Worm (Caenorhabditis elegans) whole organism, L1 larva: Measurements from ENCODE around the gene lin-15A.

Experiments
- C04F5.9 ChIP-seq: sonication (generic microtip); optimal IDR thresholded peaks from 2 replicates; lab custom pipeline; 2016; ENCODE audit warnings: missing genetic modification characterization, missing compliant biosample characterization
- C34B4.2 ChIP-seq: sonication (generic microtip); optimal IDR thresholded peaks from 2 replicates; lab custom pipeline; 2017; ENCODE audit warnings: mild to moderate bottlenecking, missing genetic modification characterization, missing compliant biosample characterization
- F16B12.6 ChIP-seq: fragments of 150-350 bp; optimal IDR thresholded peaks from 2 replicates; lab custom pipeline; 2014; ENCODE audit warnings: missing biosample characterization, missing genetic modification characterization
- Y116A8C.19 ChIP-seq: sonication (generic microtip); optimal IDR thresholded peaks from 2 replicates; lab custom pipeline; 2016; ENCODE audit warnings: missing compliant biosample characterization, missing genetic modification characterization, borderline replicate concordance
- aha-1 ChIP-seq: fragments of 150-350 bp; optimal IDR thresholded peaks from 2 replicates; lab custom pipeline; 2014; ENCODE audit warnings: missing biosample characterization, missing genetic modification characterization
- alr-1 ChIP-seq: fragments of 200-800 bp; sonication (Bioruptor generic); optimal IDR thresholded peaks from 2 replicates; lab custom pipeline; 2018; ENCODE audit warnings: borderline replicate concordance, mild to moderate bottlenecking, missing genetic modification characterization, missing compliant biosample characterization
- aly-2 ChIP-seq: fragments of 150-350 bp; optimal IDR thresholded peaks from 2 replicates; lab custom pipeline; 2014; ENCODE audit warnings: missing biosample characterization, missing genetic modification characterization
- ceh-63 ChIP-seq: fragments of 200-800 bp; sonication (Bioruptor generic); optimal IDR thresholded peaks from 2 replicates; lab custom pipeline; 2018; ENCODE audit warnings: mild to moderate bottlenecking, missing genetic modification characterization, missing compliant biosample characterization
- ceh-8 ChIP-seq: fragments of 200-800 bp; sonication (Bioruptor generic); optimal IDR thresholded peaks from 2 replicates; lab custom pipeline; 2018; ENCODE audit warnings: mild to moderate bottlenecking, missing genetic modification characterization, moderate library complexity, missing compliant biosample characterization
- ceh-82 ChIP-seq, 3 experiments: fragments of 150-350 bp in 1 of 3; sonication (generic microtip) in 2 of 3; optimal IDR thresholded peaks; 2 replicates each; lab custom pipeline; 2014 to 2017; ENCODE audit warnings: missing biosample characterization in 3 of 3, missing genetic modification characterization in 3 of 3
- ceh-88 ChIP-seq: fragments of 200-800 bp; sonication (Bioruptor generic); IDR thresholded peaks from 2 replicates; pipeline ENCODE4 v1.3.6; 2022; ENCODE audit warnings: missing genetic modification characterization, missing compliant biosample characterization
- ces-1 ChIP-seq: fragments of 150-350 bp; optimal IDR thresholded peaks from 2 replicates; lab custom pipeline; 2014; ENCODE audit warnings: missing biosample characterization, missing genetic modification reagents, missing genetic modification characterization
- efl-3 ChIP-seq: fragments of 200-800 bp; sonication (Bioruptor generic); optimal IDR thresholded peaks from 2 replicates; lab custom pipeline; 2018; ENCODE audit warnings: mild to moderate bottlenecking, missing genetic modification characterization, missing compliant biosample characterization
- egl-13 ChIP-seq: sonication (generic microtip); optimal IDR thresholded peaks from 2 replicates; lab custom pipeline; 2016; ENCODE audit warnings: missing genotype, missing genetic modification reagents, missing genetic modification characterization, missing compliant biosample characterization
- elt-2 ChIP-seq: sonication (generic microtip); optimal IDR thresholded peaks from 2 replicates; lab custom pipeline; 2016; ENCODE audit warnings: missing genetic modification characterization, mild to moderate bottlenecking, inconsistent platforms, missing compliant biosample characterization, missing genetic modification reagents
- ets-5 ChIP-seq: fragments of 200-800 bp; sonication (Bioruptor generic); IDR thresholded peaks from 2 replicates; pipeline ENCODE4 v1.3.6; 2022; ENCODE audit warnings: missing genetic modification characterization, missing compliant biosample characterization
- fos-1 ChIP-seq: fragments of 150-350 bp; optimal IDR thresholded peaks from 2 replicates; lab custom pipeline; 2014; ENCODE audit warnings: missing biosample characterization, missing genetic modification characterization
- grh-1 ChIP-seq: fragments of 200-800 bp; sonication (Bioruptor generic); IDR thresholded peaks from 2 replicates; pipeline ENCODE4 v1.3.6; 2022; ENCODE audit warnings: missing genetic modification reagents, missing genetic modification characterization, missing compliant biosample characterization
- hpl-2 ChIP-seq: fragments of 150-350 bp; optimal IDR thresholded peaks from 2 replicates; lab custom pipeline; 2014; ENCODE audit warnings: missing biosample characterization, missing genetic modification reagents, missing genetic modification characterization
- jun-1 ChIP-seq: fragments of 150-350 bp; optimal IDR thresholded peaks from 2 replicates; lab custom pipeline; 2014; ENCODE audit warnings: missing biosample characterization, missing genetic modification reagents, missing genetic modification characterization
- lin-13 ChIP-seq: fragments of 150-350 bp; optimal IDR thresholded peaks from 2 replicates; lab custom pipeline; 2014; ENCODE audit warnings: missing biosample characterization, missing genetic modification reagents, missing genetic modification characterization
- lin-14 ChIP-seq: fragments of 200-800 bp; sonication (Bioruptor generic); optimal IDR thresholded peaks from 2 replicates; lab custom pipeline; 2018; ENCODE audit warnings: mild to moderate bottlenecking, missing genetic modification characterization, moderate library complexity, missing compliant biosample characterization
- lin-15B ChIP-seq: fragments of 150-350 bp; sonication (generic microtip); optimal IDR thresholded peaks from 3 replicates; lab custom pipeline; 2014; ENCODE audit warnings: missing biosample characterization, missing genetic modification characterization
- lir-3 ChIP-seq: sonication (generic microtip); optimal IDR thresholded peaks from 2 replicates; lab custom pipeline; 2016; ENCODE audit warnings: mild to moderate bottlenecking, missing genetic modification characterization, moderate library complexity, missing compliant biosample characterization; ENCODE audit not compliant: poor library complexity
- lsy-2 ChIP-seq, 2 experiments: fragments of 150-350 bp; optimal IDR thresholded peaks; 2 replicates each; lab custom pipeline; 2014; ENCODE audit warnings: missing biosample characterization in 2 of 2, missing genetic modification characterization in 2 of 2
- mef-2 ChIP-seq: fragments of 150-350 bp; optimal IDR thresholded peaks from 2 replicates; lab custom pipeline; 2014; ENCODE audit warnings: missing biosample characterization, missing genetic modification characterization
- mep-1 ChIP-seq: fragments of 150-350 bp; optimal IDR thresholded peaks from 2 replicates; lab custom pipeline; 2014; ENCODE audit warnings: missing biosample characterization, missing genetic modification characterization
- nhr-19 ChIP-seq: fragments of 200-800 bp; sonication (Bioruptor generic); conservative IDR thresholded peaks from 2 replicates; pipeline ENCODE4 v1.3.6; 2022; ENCODE audit warnings: missing genetic modification characterization, missing compliant biosample characterization
- nhr-20 ChIP-seq: sonication (generic microtip); optimal IDR thresholded peaks from 2 replicates; lab custom pipeline; 2016; ENCODE audit warnings: mild to moderate bottlenecking, missing genetic modification characterization, missing compliant biosample characterization
- nhr-237 ChIP-seq: fragments of 150-350 bp; optimal IDR thresholded peaks from 2 replicates; lab custom pipeline; 2014; ENCODE audit warnings: missing biosample characterization, missing genetic modification characterization
- nhr-28 ChIP-seq: fragments of 150-350 bp; optimal IDR thresholded peaks from 2 replicates; lab custom pipeline; 2014; ENCODE audit warnings: missing biosample characterization, missing genetic modification characterization
- nhr-77 ChIP-seq: fragments of 150-350 bp; optimal IDR thresholded peaks from 2 replicates; lab custom pipeline; 2014; ENCODE audit warnings: missing biosample characterization, missing genetic modification characterization
- nhr-85 ChIP-seq: sonication (generic microtip); peaks from one replicate; lab custom pipeline; 2016; ENCODE audit warnings: missing genetic modification characterization, inconsistent platforms, missing compliant biosample characterization
- nhr-90 ChIP-seq: sonication (generic microtip); optimal IDR thresholded peaks from 2 replicates; lab custom pipeline; 2016; ENCODE audit warnings: mild to moderate bottlenecking, missing genetic modification characterization, missing compliant biosample characterization; ENCODE audit not compliant: poor library complexity
- pqm-1 ChIP-seq: sonication (generic microtip); optimal IDR thresholded peaks from 3 replicates; lab custom pipeline; 2017; ENCODE audit warnings: missing biosample characterization, missing genetic modification characterization
- snpc-4 ChIP-seq: fragments of 150-350 bp; optimal IDR thresholded peaks from 2 replicates; lab custom pipeline; 2014; ENCODE audit warnings: missing biosample characterization, missing genetic modification characterization
- sox-4 ChIP-seq: sonication (generic microtip); optimal IDR thresholded peaks from 2 replicates; lab custom pipeline; 2016; ENCODE audit warnings: missing genetic modification characterization, missing compliant biosample characterization
- swsn-7 ChIP-seq: sonication (generic microtip); optimal IDR thresholded peaks from 2 replicates; lab custom pipeline; 2016; ENCODE audit warnings: missing genetic modification characterization, missing compliant biosample characterization
- tbx-2 ChIP-seq: sonication (generic microtip); optimal IDR thresholded peaks from 2 replicates; lab custom pipeline; 2016; ENCODE audit warnings: missing genetic modification characterization, missing compliant biosample characterization
- tlp-1 ChIP-seq: fragments of 150-350 bp; optimal IDR thresholded peaks from 2 replicates; lab custom pipeline; 2014; ENCODE audit warnings: missing biosample characterization, missing genetic modification characterization
- unc-130 ChIP-seq: fragments of 150-350 bp; optimal IDR thresholded peaks from 2 replicates; lab custom pipeline; 2017; ENCODE audit warnings: missing biosample characterization, missing genetic modification characterization, inconsistent platforms
- unc-62 ChIP-seq: fragments of 150-350 bp; optimal IDR thresholded peaks from 2 replicates; lab custom pipeline; 2014; ENCODE audit warnings: missing biosample characterization, missing genetic modification reagents, missing genetic modification characterization
- unc-86 ChIP-seq: sonication (generic microtip); optimal IDR thresholded peaks from 2 replicates; lab custom pipeline; 2016; ENCODE audit warnings: missing genetic modification characterization, missing compliant biosample characterization
- vab-15 ChIP-seq: sonication (generic microtip); optimal IDR thresholded peaks from 2 replicates; lab custom pipeline; 2017; ENCODE audit warnings: missing genotype, mild to moderate bottlenecking, missing genetic modification characterization, missing compliant biosample characterization
- ztf-11 ChIP-seq, 2 experiments: sonication (generic microtip); optimal IDR thresholded peaks; 2 replicates each; lab custom pipeline; 2016 to 2017; ENCODE audit warnings: missing genetic modification characterization in 2 of 2, missing biosample characterization in 1 of 2, missing compliant biosample characterization in 1 of 2
- ztf-4 ChIP-seq: fragments of 150-350 bp; optimal IDR thresholded peaks from 2 replicates; lab custom pipeline; 2014; ENCODE audit warnings: missing biosample characterization, missing genetic modification characterization

lin-15A gene

DNA sequence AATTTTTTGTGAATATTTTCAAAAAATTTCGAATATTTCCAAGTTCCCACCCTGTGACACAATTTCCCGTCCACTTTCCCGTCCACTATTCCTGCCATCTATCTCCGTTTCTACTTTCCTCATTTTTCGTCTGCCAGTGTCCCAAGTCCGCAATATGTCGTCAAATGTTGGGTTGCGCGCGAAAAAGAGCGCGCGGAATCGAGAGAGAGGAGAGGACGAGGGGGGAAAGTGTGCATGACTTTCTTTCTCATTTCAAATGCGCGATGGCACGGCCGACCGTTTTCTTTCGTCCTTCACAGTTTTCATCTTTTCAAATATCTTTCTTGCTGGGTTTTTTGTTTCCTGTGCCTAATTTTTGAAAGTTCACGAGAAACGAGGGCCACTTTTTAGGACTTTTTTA, 6.8 kb upstream of the lin-15A start (continued):
- TF ChIP-seq ceh-63 (GFP tag; lab: Kevin White, UChicago) (no peak), mep-1 (tag; lab: Kevin White, UChicago) (peak; percentile 89)

ce11 chrX:15725566-15726173, 6.1 kb upstream of the lin-15A start, which contains the start of gene lin-15B:
lin-15B (plus strand) TSS chrX:15726123.
- TF ChIP-seq lin-15B (tag; lab: Kevin White, UChicago), result peak; percentile 42
- no peak for TF ChIP-seq ces-1 (GFP tag; lab: Kevin White, UChicago)
- TF ChIP-seq ceh-88 (GFP tag; lab: Robert Waterston, UW), result no peak
- no peak for TF ChIP-seq ztf-11 (tag; optimal IDR thresholded peaks at IDR 0.05; lab: Kevin White, UChicago)
- TF ChIP-seq unc-130 (tag; lab: Kevin White, UChicago), result no peak

DNA sequence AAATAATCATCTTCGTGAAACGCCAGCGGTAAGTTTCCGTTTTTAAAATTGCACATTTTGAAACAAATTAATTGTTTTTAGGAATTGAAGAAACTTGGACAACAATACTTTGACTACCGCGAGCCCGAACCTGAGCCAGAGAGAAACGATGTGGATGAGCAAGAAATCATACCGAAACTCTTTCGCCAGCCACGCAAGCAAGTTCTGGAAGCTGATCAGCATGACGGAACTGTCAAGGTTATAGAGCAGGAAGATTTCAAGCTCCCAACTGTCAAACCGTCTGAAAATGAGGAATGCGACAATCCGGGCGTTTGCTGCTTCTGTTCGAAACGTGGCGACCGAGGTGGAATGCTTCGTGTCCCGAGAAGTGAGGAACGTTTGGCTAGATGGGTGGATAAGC, 1.4 kb upstream of the lin-15A start:
- TF ChIP-seq nhr-28, result no peak
- TF ChIP-seq hpl-2 (GFP tag; lab: Kevin White, UChicago), result no peak
- TF ChIP-seq alr-1, result no peak
- no peak for TF ChIP-seq ceh-88 (GFP tag; lab: Robert Waterston, UW)
- no peak for TF ChIP-seq lin-13 (GFP tag; lab: Kevin White, UChicago)
- no peak for TF ChIP-seq F16B12.6 (tag; lab: Kevin White, UChicago)
- no peak for TF ChIP-seq snpc-4 (tag; lab: Kevin White, UChicago)
- TF ChIP-seq vab-15, result no peak
- TF ChIP-seq C34B4.2 (tag; lab: Kevin White, UChicago), result no peak
- TF ChIP-seq jun-1 (tag; lab: Kevin White, UChicago), result no peak
- TF ChIP-seq nhr-90 (tag; lab: Kevin White, UChicago), result no peak
- TF ChIP-seq ceh-8 (GFP tag; lab: Kevin White, UChicago), result no peak
- no peak for TF ChIP-seq ets-5 (GFP tag; lab: Robert Waterston, UW)
- no peak for TF ChIP-seq sox-4 (tag; lab: Kevin White, UChicago)
- TF ChIP-seq nhr-237 (tag; lab: Kevin White, UChicago), result no peak
- TF ChIP-seq nhr-85 (tag; lab: Kevin White, UChicago), result no peak
- no peak for TF ChIP-seq swsn-7
- no peak for TF ChIP-seq nhr-77 (tag; lab: Kevin White, UChicago)
- no peak for TF ChIP-seq pqm-1 (tag; lab: Kevin White, UChicago)

DNA sequence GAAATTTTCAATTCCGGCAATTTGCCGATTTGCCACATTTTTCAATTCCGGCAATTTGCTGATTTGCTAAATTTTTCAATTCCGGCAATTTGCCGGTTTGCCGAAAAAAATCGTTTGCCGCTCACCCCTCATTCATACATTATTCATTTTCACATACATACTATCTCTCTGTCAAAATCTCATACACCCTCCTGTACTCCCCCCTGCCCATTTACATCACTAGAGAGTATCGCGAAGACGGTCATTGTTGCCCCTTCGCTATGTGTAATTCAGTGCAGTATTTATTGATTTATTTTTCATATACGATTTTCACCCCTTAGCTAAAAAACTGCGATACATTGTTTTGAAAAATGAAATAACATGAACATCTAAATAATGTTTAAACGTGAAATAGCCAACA, 4.7 kb downstream of the lin-15A start:
- no peak for TF ChIP-seq aha-1 (tag; lab: Kevin White, UChicago)
- no peak for TF ChIP-seq C34B4.2 (tag; lab: Kevin White, UChicago)
- TF ChIP-seq tbx-2, result peak; percentile 50
- TF ChIP-seq mef-2 (tag; lab: Kevin White, UChicago), result no peak
- TF ChIP-seq hpl-2 (GFP tag; lab: Kevin White, UChicago), result peak; percentile 77
- no peak for TF ChIP-seq lin-14 (GFP tag; lab: Kevin White, UChicago)
- peak; percentile 82 for TF ChIP-seq nhr-90 (tag; lab: Kevin White, UChicago)
- TF ChIP-seq tlp-1, result no peak
- peak; percentile 45 to 75 (median 62) for TF ChIP-seq ceh-82 (tag; optimal IDR thresholded peaks at IDR 0.05; lab: Kevin White, UChicago)
- TF ChIP-seq fos-1 (tag; lab: Kevin White, UChicago), result peak; percentile 45
- TF ChIP-seq ceh-88 (GFP tag; lab: Robert Waterston, UW), result no peak
- TF ChIP-seq unc-62 (GFP tag; lab: Kevin White, UChicago), result no peak
- peak; percentile 35 for TF ChIP-seq egl-13 (tag; lab: Kevin White, UChicago)
- TF ChIP-seq alr-1, result no peak
- peak; percentile 55 for TF ChIP-seq ztf-4 (tag; lab: Kevin White, UChicago)
- TF ChIP-seq C04F5.9 (tag; lab: Kevin White, UChicago), result no peak
- TF ChIP-seq lsy-2 (tag; optimal IDR thresholded peaks at IDR 0.05; lab: Kevin White, UChicago), result peak; percentile 67 to 70
- no peak for TF ChIP-seq aly-2 (tag; lab: Kevin White, UChicago)
- no peak for TF ChIP-seq efl-3 (GFP tag; lab: Kevin White, UChicago)
- TF ChIP-seq nhr-237 (tag; lab: Kevin White, UChicago), result peak; percentile 36
- TF ChIP-seq lir-3, result no peak
- TF ChIP-seq mep-1 (tag; lab: Kevin White, UChicago), result peak; percentile 43
- no peak for TF ChIP-seq grh-1 (GFP tag; lab: Robert Waterston, UW)
- peak; percentile 45 for TF ChIP-seq nhr-19 (GFP tag; lab: Robert Waterston, UW)
- TF ChIP-seq snpc-4 (tag; lab: Kevin White, UChicago), result peak; percentile 58
- no peak for TF ChIP-seq ceh-8 (GFP tag; lab: Kevin White, UChicago)
- TF ChIP-seq Y116A8C.19 (tag; lab: Kevin White, UChicago), result no peak
- no peak for TF ChIP-seq unc-86
- peak; percentile 16 for TF ChIP-seq elt-2 (tag; lab: Kevin White, UChicago)
- peak; percentile 74 for TF ChIP-seq nhr-20 (tag; lab: Kevin White, UChicago)
- TF ChIP-seq sox-4 (tag; lab: Kevin White, UChicago), result no peak
